Worm (Caenorhabditis elegans) whole organism, L2 larva: ENCODE results near the gene R02D3.8.

Experiments
- C34F6.9 ChIP-seq: fragments of 150-350 bp; optimal IDR thresholded peaks from 2 replicates; lab custom pipeline; 2014; ENCODE audit warnings: missing biosample characterization, missing genetic modification characterization
- F13H6.1 ChIP-seq: sonication (generic microtip); optimal IDR thresholded peaks from 2 replicates; lab custom pipeline; 2016; ENCODE audit warnings: missing genetic modification characterization, missing compliant biosample characterization
- R02D3.7 ChIP-seq: fragments of 150-350 bp; optimal IDR thresholded peaks from 2 replicates; lab custom pipeline; 2014; ENCODE audit warnings: missing biosample characterization, missing genetic modification characterization
- Y55F3AM.14 ChIP-seq: fragments of 200-800 bp; sonication (Bioruptor generic); optimal IDR thresholded peaks from 2 replicates; lab custom pipeline; 2018; ENCODE audit warnings: mild to moderate bottlenecking, missing genetic modification characterization, missing compliant biosample characterization
- ZK546.5 ChIP-seq: sonication (generic microtip); optimal IDR thresholded peaks from 2 replicates; lab custom pipeline; 2017; ENCODE audit warnings: missing biosample characterization, missing genetic modification characterization
- alr-1 ChIP-seq: fragments of 150-350 bp; optimal IDR thresholded peaks from 2 replicates; lab custom pipeline; 2014; ENCODE audit warnings: missing biosample characterization, missing genetic modification characterization
- aly-2 ChIP-seq: fragments of 150-350 bp; optimal IDR thresholded peaks from 2 replicates; lab custom pipeline; 2014; ENCODE audit warnings: missing biosample characterization, missing genetic modification characterization
- ama-1 ChIP-seq: fragments of 150-350 bp; optimal IDR thresholded peaks from 2 replicates; lab custom pipeline; 2018; ENCODE audit warnings: inconsistent platforms
- blmp-1 ChIP-seq: sonication (generic microtip); optimal IDR thresholded peaks from 2 replicates; lab custom pipeline; 2017; ENCODE audit warnings: missing genetic modification characterization, mild to moderate bottlenecking, missing compliant biosample characterization, antibody characterized with exemption, moderate library complexity; ENCODE audit not compliant: insufficient read depth
- ceh-16 ChIP-seq: fragments of 150-350 bp; optimal IDR thresholded peaks from 2 replicates; lab custom pipeline; 2014; ENCODE audit warnings: missing biosample characterization, missing genetic modification characterization
- ceh-82 ChIP-seq: fragments of 150-350 bp; optimal IDR thresholded peaks from 2 replicates; lab custom pipeline; 2014; ENCODE audit warnings: missing biosample characterization, missing genetic modification characterization
- crh-2 ChIP-seq: sonication (generic microtip); optimal IDR thresholded peaks from 2 replicates; lab custom pipeline; 2017; ENCODE audit warnings: missing biosample characterization, missing genetic modification characterization
- dmd-4 ChIP-seq: sonication (generic microtip); optimal IDR thresholded peaks from 2 replicates; lab custom pipeline; 2017; ENCODE audit warnings: missing biosample characterization, missing genetic modification characterization
- egl-27 ChIP-seq: sonication (generic microtip); optimal IDR thresholded peaks from 3 replicates; lab custom pipeline; 2017; ENCODE audit warnings: missing biosample characterization, missing genetic modification reagents, missing genetic modification characterization
- elt-3 ChIP-seq: sonication (generic microtip); optimal IDR thresholded peaks from 2 replicates; lab custom pipeline; 2017; ENCODE audit warnings: missing biosample characterization, missing genetic modification characterization
- fos-1 ChIP-seq: fragments of 150-350 bp; optimal IDR thresholded peaks from 2 replicates; lab custom pipeline; 2014; ENCODE audit warnings: missing biosample characterization, missing genetic modification characterization
- gmeb-1 ChIP-seq: fragments of 150-350 bp; optimal IDR thresholded peaks from 2 replicates; lab custom pipeline; 2014; ENCODE audit warnings: missing biosample characterization, missing genetic modification characterization
- lin-11 ChIP-seq: fragments of 150-350 bp; sonication (generic microtip); optimal IDR thresholded peaks from 2 replicates; lab custom pipeline; 2014; ENCODE audit warnings: missing biosample characterization, missing genetic modification characterization, inconsistent platforms, mixed read lengths
- lin-13 ChIP-seq: fragments of 150-350 bp; optimal IDR thresholded peaks from 2 replicates; lab custom pipeline; 2014; ENCODE audit warnings: missing biosample characterization, missing genetic modification reagents, missing genetic modification characterization
- lin-39 ChIP-seq: fragments of 150-350 bp; optimal IDR thresholded peaks from 2 replicates; lab custom pipeline; 2014; ENCODE audit warnings: missing biosample characterization, missing genetic modification reagents, missing genetic modification characterization
- lsy-2 ChIP-seq, 2 experiments: fragments of 150-350 bp in 1 of 2; sonication (generic microtip) in 1 of 2; optimal IDR thresholded peaks; 2 replicates each; lab custom pipeline; 2014 to 2017; ENCODE audit warnings: missing biosample characterization in 2 of 2, missing genetic modification characterization in 2 of 2
- mab-5 ChIP-seq: fragments of 150-350 bp; optimal IDR thresholded peaks from 2 replicates; lab custom pipeline; 2014; ENCODE audit warnings: missing biosample characterization, missing genetic modification characterization
- mbf-1 ChIP-seq: sonication (generic microtip); optimal IDR thresholded peaks from 2 replicates; lab custom pipeline; 2017; ENCODE audit warnings: missing biosample characterization, missing genetic modification characterization
- nhr-10 ChIP-seq: sonication (generic microtip); optimal IDR thresholded peaks from 2 replicates; lab custom pipeline; 2017; ENCODE audit warnings: missing biosample characterization, missing genetic modification characterization
- nhr-12 ChIP-seq: fragments of 150-350 bp; optimal IDR thresholded peaks from 2 replicates; lab custom pipeline; 2014; ENCODE audit warnings: missing biosample characterization, missing genetic modification characterization
- nhr-129 ChIP-seq: fragments of 150-350 bp; optimal IDR thresholded peaks from 2 replicates; lab custom pipeline; 2014; ENCODE audit warnings: missing biosample characterization, missing genetic modification characterization
- nhr-21 ChIP-seq: fragments of 150-350 bp; optimal IDR thresholded peaks from 2 replicates; lab custom pipeline; 2014; ENCODE audit warnings: missing biosample characterization, missing genetic modification characterization
- nhr-23 ChIP-seq: fragments of 150-350 bp; optimal IDR thresholded peaks from 2 replicates; lab custom pipeline; 2014; ENCODE audit warnings: missing biosample characterization, missing genetic modification reagents, missing genetic modification characterization
- nhr-237 ChIP-seq: fragments of 150-350 bp; optimal IDR thresholded peaks from 2 replicates; lab custom pipeline; 2014; ENCODE audit warnings: missing biosample characterization, missing genetic modification characterization
- nhr-25 ChIP-seq: fragments of 150-350 bp; sonication (generic microtip); optimal IDR thresholded peaks from 3 replicates; lab custom pipeline; 2014; ENCODE audit warnings: missing biosample characterization, missing genetic modification characterization
- nhr-6 ChIP-seq: fragments of 150-350 bp; optimal IDR thresholded peaks from 2 replicates; lab custom pipeline; 2014; ENCODE audit warnings: missing biosample characterization, missing genetic modification characterization
- nhr-77 ChIP-seq: fragments of 150-350 bp; optimal IDR thresholded peaks from 2 replicates; lab custom pipeline; 2014; ENCODE audit warnings: missing biosample characterization, missing genetic modification characterization
- peb-1 ChIP-seq: fragments of 150-350 bp; optimal IDR thresholded peaks from 2 replicates; lab custom pipeline; 2014; ENCODE audit warnings: missing biosample characterization, missing genetic modification characterization
- sem-4 ChIP-seq: fragments of 150-350 bp; optimal IDR thresholded peaks from 2 replicates; lab custom pipeline; 2014; ENCODE audit warnings: missing biosample characterization, missing genetic modification reagents, missing genetic modification characterization
- skn-1 ChIP-seq: sonication (generic microtip); optimal IDR thresholded peaks from 2 replicates; lab custom pipeline; 2017; ENCODE audit warnings: missing biosample characterization, missing genetic modification characterization
- sma-3 ChIP-seq: sonication (generic microtip); optimal IDR thresholded peaks from 2 replicates; lab custom pipeline; 2016; ENCODE audit warnings: missing genetic modification reagents, missing genetic modification characterization, missing compliant biosample characterization
- sma-9 ChIP-seq, 2 experiments: fragments of 150-350 bp in 1 of 2; sonication (generic microtip) in 1 of 2; optimal IDR thresholded peaks; 2 replicates each; lab custom pipeline; 2014 to 2016; ENCODE audit warnings: missing genetic modification characterization in 2 of 2, mild to moderate bottlenecking in 1 of 2, missing biosample characterization in 1 of 2, missing compliant biosample characterization in 1 of 2, missing genetic modification reagents in 1 of 2, moderate library complexity in 1 of 2
- snpc-4 ChIP-seq: fragments of 150-350 bp; optimal IDR thresholded peaks from 2 replicates; lab custom pipeline; 2014; ENCODE audit warnings: missing biosample characterization, missing genetic modification characterization
- unc-39 ChIP-seq: fragments of 150-350 bp; optimal IDR thresholded peaks from 2 replicates; lab custom pipeline; 2014; ENCODE audit warnings: missing biosample characterization, missing genetic modification characterization
- unc-55 ChIP-seq: fragments of 150-350 bp; sonication (generic microtip); optimal IDR thresholded peaks from 3 replicates; lab custom pipeline; 2014; ENCODE audit warnings: missing biosample characterization, missing genetic modification reagents, missing genetic modification characterization
- unc-62 ChIP-seq: fragments of 150-350 bp; optimal IDR thresholded peaks from 2 replicates; lab custom pipeline; 2014; ENCODE audit warnings: missing biosample characterization, missing genetic modification reagents, missing genetic modification characterization
- zag-1 ChIP-seq: fragments of 150-350 bp; optimal IDR thresholded peaks from 2 replicates; lab custom pipeline; 2014; ENCODE audit warnings: missing biosample characterization, missing genetic modification characterization
- ztf-1 ChIP-seq: fragments of 200-800 bp; sonication (Bioruptor generic); conservative IDR thresholded peaks from 2 replicates; pipeline ENCODE4 v1.3.6; 2022; ENCODE audit warnings: missing genetic modification characterization, missing compliant biosample characterization
- ztf-11 ChIP-seq: sonication (generic microtip); optimal IDR thresholded peaks from 2 replicates; lab custom pipeline; 2017; ENCODE audit warnings: missing biosample characterization, missing genetic modification characterization
- ztf-4 ChIP-seq: fragments of 150-350 bp; optimal IDR thresholded peaks from 2 replicates; lab custom pipeline; 2014; ENCODE audit warnings: missing biosample characterization, missing genetic modification characterization

Gene R02D3.8

ce11 chrIV:257095-257494, at the start of gene R02D3.8:
Gene R02D3.8 (minus strand): TSS chrIV:257203.
- TF ChIP-seq fos-1 (tag; lab: Kevin White, UChicago) (no peak), sma-3 (GFP tag; lab: Kevin White, UChicago) (peak; percentile 44), lin-13 (GFP tag; lab: Kevin White, UChicago) (peak; percentile 10), elt-3 (tag; lab: Kevin White, UChicago) (no peak), lsy-2 (tag; optimal IDR thresholded peaks at IDR 0.05; lab: Kevin White, UChicago) (peak in 1 of 2 experiments; percentile 70), unc-39 (tag; lab: Kevin White, UChicago) (no peak), gmeb-1 (peak; percentile 24), C34F6.9 (peak; percentile 45), unc-55 (GFP tag; lab: Kevin White, UChicago) (peak; percentile 50), R02D3.7 (tag; lab: Kevin White, UChicago) (no peak), ztf-1 (GFP tag; lab: Robert Waterston, UW) (no peak), nhr-25 (peak; percentile 46), nhr-77 (tag; lab: Kevin White, UChicago) (no peak), lin-11 (tag; lab: Kevin White, UChicago) (no peak), nhr-21 (tag; lab: Kevin White, UChicago) (peak; percentile 19), crh-2 (tag; lab: Kevin White, UChicago) (peak; percentile 22), sma-9 (GFP tag; optimal IDR thresholded peaks at IDR 0.05; lab: Kevin White, UChicago) (peak; percentile 62), sma-9 (tag; optimal IDR thresholded peaks at IDR 0.05; lab: Kevin White, UChicago) (no peak), nhr-23 (tag; lab: Kevin White, UChicago) (no peak)

DNA sequence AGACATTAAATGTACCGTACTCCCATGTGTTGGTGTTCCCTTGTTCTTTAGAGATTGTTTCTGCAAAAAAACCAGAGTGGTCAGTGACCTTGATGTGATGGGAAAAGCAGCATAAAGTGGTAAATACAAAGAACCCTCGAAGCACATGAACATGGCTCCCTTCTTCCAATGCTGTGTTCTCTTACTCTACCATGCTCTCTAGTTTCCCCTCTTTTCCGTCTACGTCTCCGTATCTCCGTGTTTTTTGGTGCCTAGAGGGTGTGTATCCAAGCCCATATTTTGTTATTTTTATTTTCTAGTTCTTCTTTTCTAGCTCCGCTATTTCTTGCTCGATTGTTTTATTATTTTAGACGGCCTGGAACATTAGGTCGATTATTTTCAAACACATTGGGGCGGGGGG, 49.6 kb upstream of the R02D3.8 start:
- TF ChIP-seq zag-1 (tag; lab: Kevin White, UChicago) (no peak), skn-1 (no peak), lin-39 (no peak), ceh-82 (tag; lab: Kevin White, UChicago) (no peak), F13H6.1 (tag; lab: Kevin White, UChicago) (no peak), unc-39 (tag; lab: Kevin White, UChicago) (no peak), lin-11 (tag; lab: Kevin White, UChicago) (no peak), sem-4 (tag; lab: Kevin White, UChicago) (no peak), ama-1 (lab: Kevin White, UChicago) (no peak), snpc-4 (tag; lab: Kevin White, UChicago) (no peak), unc-62 (GFP tag; lab: Kevin White, UChicago) (no peak), elt-3 (tag; lab: Kevin White, UChicago) (no peak), nhr-25 (no peak), ceh-16 (tag; lab: Kevin White, UChicago) (no peak), alr-1 (tag; lab: Kevin White, UChicago) (no peak), unc-55 (GFP tag; lab: Kevin White, UChicago) (peak; percentile 55), mab-5 (no peak), Y55F3AM.14 (no peak), lin-13 (GFP tag; lab: Kevin White, UChicago) (no peak), nhr-237 (tag; lab: Kevin White, UChicago) (no peak), crh-2 (tag; lab: Kevin White, UChicago) (no peak), ztf-4 (no peak), gmeb-1 (no peak), peb-1 (tag; lab: Kevin White, UChicago) (no peak), nhr-129 (tag; lab: Kevin White, UChicago) (peak; percentile 26), R02D3.7 (tag; lab: Kevin White, UChicago) (no peak), C34F6.9 (peak; percentile 41), blmp-1 (no peak), nhr-12 (tag; lab: Kevin White, UChicago) (no peak), dmd-4 (tag; lab: Kevin White, UChicago) (no peak), fos-1 (tag; lab: Kevin White, UChicago) (no peak), lsy-2 (tag; optimal IDR thresholded peaks at IDR 0.05; lab: Kevin White, UChicago) (peak in 1 of 2 experiments; percentile 35), aly-2 (no peak), sma-9 (GFP tag; optimal IDR thresholded peaks at IDR 0.05; lab: Kevin White, UChicago) (peak; percentile 24), sma-9 (tag; optimal IDR thresholded peaks at IDR 0.05; lab: Kevin White, UChicago) (no peak), nhr-6 (tag; lab: Kevin White, UChicago) (no peak), ztf-11 (no peak), sma-3 (GFP tag; lab: Kevin White, UChicago) (no peak), nhr-23 (tag; lab: Kevin White, UChicago) (no peak), egl-27 (no peak), ZK546.5 (tag; lab: Kevin White, UChicago) (no peak), mbf-1 (tag; lab: Kevin White, UChicago) (no peak), nhr-10 (tag; lab: Kevin White, UChicago) (no peak), nhr-77 (tag; lab: Kevin White, UChicago) (no peak)
